Fruit fly (Drosophila melanogaster): ENCODE measurements around the gene Gba1a.

dm6 chr3R:23718297-23718941 is 18.0 kb downstream of the Gba1a start, which contains the start of gene nau:
- TF ChIP-seq Ets97D (GFP tag; optimal IDR thresholded peaks at IDR 0.05) = no peak
- TF ChIP-seq CG7987 (GFP tag; optimal IDR thresholded peaks at IDR 0.05) = no peak
- TF ChIP-seq CG18011 (GFP tag; optimal IDR thresholded peaks at IDR 0.05) = no peak
- TF ChIP-seq schlank (tag; optimal IDR thresholded peaks at IDR 0.05) = no peak
- no peak for TF ChIP-seq Hmr (GFP tag; optimal IDR thresholded peaks at IDR 0.05)
- no peak for TF ChIP-seq CG6854 (GFP tag; optimal IDR thresholded peaks at IDR 0.05)
- no peak for TF ChIP-seq CG1832 (GFP tag; optimal IDR thresholded peaks at IDR 0.05)
- no peak for TF ChIP-seq CG33213 (GFP tag; optimal IDR thresholded peaks at IDR 0.05)
- no peak for TF ChIP-seq CG42726 (GFP tag; IDR thresholded peaks at IDR 0.05; ENCODE audit: partially characterized antibody)
- TF ChIP-seq dysf (GFP tag; IDR thresholded peaks at IDR 0.05) = no peak
- TF ChIP-seq hth (optimal IDR thresholded peaks at IDR 0.05) = no peak
